Fruit fly (Drosophila melanogaster) whole organism, embryonic: ENCODE measurements around the gene CG11131.

ENCODE experiments used
- Antp ChIP-seq: fragments of 200-800 bp; sonication (Bioruptor generic); optimal IDR thresholded peaks from 3 replicates; lab custom pipeline; 2016; ENCODE audit warnings: missing biosample characterization, missing genetic modification characterization
- Asciz ChIP-seq: fragments of 200-800 bp; sonication (Bioruptor generic); optimal IDR thresholded peaks from 2 replicates; lab custom pipeline; 2017; ENCODE audit warnings: missing biosample characterization, mild to moderate bottlenecking, missing genetic modification characterization, missing genetic modification reagents
- CG11398 ChIP-seq: fragments of 200-800 bp; sonication (Bioruptor generic); optimal IDR thresholded peaks from 2 replicates; lab custom pipeline; 2016; ENCODE audit warnings: missing biosample characterization, missing genetic modification characterization
- CG11695 ChIP-seq: fragments of 200-800 bp; sonication (Bioruptor generic); IDR thresholded peaks from 3 replicates; pipeline ENCODE4 v1.3.6; 2022; ENCODE audit warnings: missing biosample characterization, missing genetic modification characterization
- CG12236 ChIP-seq: fragments of 200-800 bp; sonication (Bioruptor generic); optimal IDR thresholded peaks from 2 replicates; lab custom pipeline; 2016; ENCODE audit warnings: missing biosample characterization, missing genetic modification characterization
- CG13296 ChIP-seq: fragments of 200-800 bp; sonication (Bioruptor generic); optimal IDR thresholded peaks from 3 replicates; lab custom pipeline; 2018; ENCODE audit warnings: missing biosample characterization, mild to moderate bottlenecking, missing genetic modification characterization
- CG13775 ChIP-seq: fragments of 200-800 bp; sonication (Bioruptor generic); optimal IDR thresholded peaks from 3 replicates; lab custom pipeline; 2017; ENCODE audit warnings: missing biosample characterization, mild to moderate bottlenecking, missing genetic modification characterization
- CG15073 ChIP-seq: fragments of 200-800 bp; sonication (Bioruptor generic); optimal IDR thresholded peaks from 2 replicates; lab custom pipeline; 2016; ENCODE audit warnings: missing biosample characterization, missing genetic modification characterization
- CG15479 ChIP-seq: fragments of 200-800 bp; sonication (Bioruptor generic); optimal IDR thresholded peaks from 3 replicates; lab custom pipeline; 2019; ENCODE audit warnings: missing biosample characterization, mild to moderate bottlenecking, missing genetic modification characterization, moderate library complexity
- CG15601 ChIP-seq: fragments of 200-800 bp; sonication (Bioruptor generic); optimal IDR thresholded peaks from 3 replicates; lab custom pipeline; 2019; ENCODE audit warnings: missing biosample characterization, mild to moderate bottlenecking, missing genetic modification characterization, moderate library complexity
- CG1602 ChIP-seq: fragments of 200-800 bp; sonication (Bioruptor generic); optimal IDR thresholded peaks from 3 replicates; lab custom pipeline; 2016; ENCODE audit warnings: missing biosample characterization, missing genetic modification characterization
- CG17328 ChIP-seq: fragments of 200-800 bp; sonication (Bioruptor generic); IDR thresholded peaks from 2 replicates; pipeline ENCODE4 v1.3.6; 2022; ENCODE audit warnings: missing biosample characterization, missing genetic modification characterization
- CG2120 ChIP-seq: fragments of 200-800 bp; sonication (Bioruptor generic); optimal IDR thresholded peaks from 3 replicates; lab custom pipeline; 2016; ENCODE audit warnings: missing biosample characterization, missing genetic modification characterization
- CG30403 ChIP-seq: fragments of 200-800 bp; sonication (Bioruptor generic); optimal IDR thresholded peaks from 3 replicates; lab custom pipeline; 2016; ENCODE audit warnings: missing biosample characterization, missing genetic modification characterization
- CG30431 ChIP-seq: fragments of 200-800 bp; sonication (Bioruptor generic); optimal IDR thresholded peaks from 2 replicates; lab custom pipeline; 2017; ENCODE audit warnings: missing biosample characterization, missing genetic modification characterization
- CG33557 ChIP-seq: fragments of 200-800 bp; sonication (Bioruptor generic); optimal IDR thresholded peaks from 2 replicates; lab custom pipeline; 2019; ENCODE audit warnings: missing biosample characterization, mild to moderate bottlenecking, missing genetic modification characterization, moderate library complexity
- CG3726 ChIP-seq: fragments of 200-800 bp; sonication (Bioruptor generic); IDR thresholded peaks from 3 replicates; pipeline ENCODE4, ENCODE4 v1.3.6; 2022; ENCODE audit warnings: missing biosample characterization, missing genetic modification characterization
- CG4854 ChIP-seq: fragments of 200-800 bp; sonication (Bioruptor generic); optimal IDR thresholded peaks from 2 replicates; lab custom pipeline; 2016; ENCODE audit warnings: missing biosample characterization, missing genetic modification characterization, inconsistent platforms
- CG6683 ChIP-seq: fragments of 200-800 bp; sonication (Bioruptor generic); optimal IDR thresholded peaks from 2 replicates; lab custom pipeline; 2017; ENCODE audit warnings: missing biosample characterization, mild to moderate bottlenecking, missing genetic modification characterization, missing genetic modification reagents
- CG6854 ChIP-seq: fragments of 200-800 bp; sonication (Bioruptor generic); optimal IDR thresholded peaks from 3 replicates; lab custom pipeline; 2017; ENCODE audit warnings: missing biosample characterization, mild to moderate bottlenecking, missing genetic modification characterization
- CG7372 ChIP-seq: fragments of 200-800 bp; sonication (Bioruptor generic); IDR thresholded peaks from 2 replicates; pipeline ENCODE4 v1.3.6; 2022; ENCODE audit warnings: missing biosample characterization, missing genetic modification characterization
- CG8290 ChIP-seq, 3 experiments: fragments of 200-800 bp; sonication (Bioruptor generic); optimal IDR thresholded peaks; 2 replicates each; lab custom pipeline; 2016 to 2019; ENCODE audit warnings: missing biosample characterization in 3 of 3, missing genetic modification characterization in 3 of 3, mild to moderate bottlenecking in 2 of 3, moderate library complexity in 1 of 3
- CG9727 ChIP-seq: fragments of 200-800 bp; sonication (Bioruptor generic); optimal IDR thresholded peaks from 3 replicates; lab custom pipeline; 2017; ENCODE audit warnings: missing biosample characterization, mild to moderate bottlenecking, missing genetic modification characterization
- CHES-1-like ChIP-seq: fragments of 200-800 bp; sonication (Bioruptor generic); optimal IDR thresholded peaks from 2 replicates; lab custom pipeline; 2016; ENCODE audit warnings: missing biosample characterization, missing genetic modification characterization
- E2f2 ChIP-seq: fragments of 200-800 bp; sonication (Bioruptor generic); IDR thresholded peaks from 2 replicates; pipeline ENCODE4 v1.3.6; 2022; ENCODE audit warnings: missing biosample characterization, missing genetic modification characterization
- H2.0 ChIP-seq: fragments of 200-800 bp; sonication (Bioruptor generic); IDR thresholded peaks from 2 replicates; pipeline ENCODE4 v1.3.6; 2022; ENCODE audit warnings: missing biosample characterization, missing genetic modification characterization
- HLH4C ChIP-seq: fragments of 200-800 bp; sonication (Bioruptor generic); IDR thresholded peaks from 3 replicates; pipeline ENCODE4 v1.3.6; 2022; ENCODE audit warnings: missing biosample characterization, missing genetic modification characterization; ENCODE audit not compliant: partially characterized antibody
- NFAT ChIP-seq: fragments of 200-800 bp; sonication (Bioruptor generic); IDR thresholded peaks from 2 replicates; pipeline ENCODE4 v1.3.6; 2022; ENCODE audit warnings: missing biosample characterization, missing genetic modification characterization
- Nf-YB ChIP-seq: fragments of 200-800 bp; sonication (Bioruptor generic); optimal IDR thresholded peaks from 3 replicates; lab custom pipeline; 2019; ENCODE audit warnings: missing biosample characterization, mild to moderate bottlenecking, missing genetic modification characterization, moderate library complexity
- Opbp ChIP-seq: fragments of 200-800 bp; sonication (Bioruptor generic); IDR thresholded peaks from 3 replicates; pipeline ENCODE4 v1.3.6; 2022; ENCODE audit warnings: missing biosample characterization, missing genetic modification characterization; ENCODE audit not compliant: partially characterized antibody
- Ptx1 ChIP-seq: fragments of 200-800 bp; sonication (Bioruptor generic); IDR thresholded peaks from 2 replicates; pipeline ENCODE4 v1.3.6; 2022; ENCODE audit warnings: missing biosample characterization, missing genetic modification characterization
- Tbp ChIP-seq: fragments of >200 bp; optimal IDR thresholded peaks from 2 replicates; lab custom pipeline; 2018; ENCODE audit warnings: missing biosample characterization, missing genetic modification characterization
- Vsx1 ChIP-seq: fragments of 200-800 bp; sonication (Bioruptor generic); optimal IDR thresholded peaks from 2 replicates; lab custom pipeline; 2017; ENCODE audit warnings: missing biosample characterization, mild to moderate bottlenecking, missing genetic modification characterization, missing genetic modification reagents
- YL-1 ChIP-seq: fragments of 200-800 bp; sonication (Bioruptor generic); optimal IDR thresholded peaks from 3 replicates; lab custom pipeline; 2017; ENCODE audit warnings: missing biosample characterization, mild to moderate bottlenecking, missing genetic modification characterization
- ato ChIP-seq: fragments of 200-800 bp; sonication (Bioruptor generic); IDR thresholded peaks from 2 replicates; pipeline ENCODE4 v1.3.6; 2022; ENCODE audit warnings: missing biosample characterization, missing genetic modification characterization; ENCODE audit not compliant: partially characterized antibody
- bigmax ChIP-seq: fragments of 200-800 bp; sonication (Bioruptor generic); optimal IDR thresholded peaks from 2 replicates; lab custom pipeline; 2018; ENCODE audit warnings: missing biosample characterization, mild to moderate bottlenecking, missing genetic modification characterization
- br ChIP-seq: fragments of >200 bp; optimal IDR thresholded peaks from 2 replicates; lab custom pipeline; 2017
- cad ChIP-seq: fragments of >200 bp; optimal IDR thresholded peaks from 2 replicates; lab custom pipeline; 2017; ENCODE audit warnings: missing biosample characterization, missing genetic modification characterization
- chinmo ChIP-seq: fragments of 200-800 bp; sonication (Bioruptor generic); IDR thresholded peaks from 4 replicates; pipeline ENCODE4 v1.3.6; 2022; ENCODE audit warnings: missing biosample characterization, missing genetic modification characterization; ENCODE audit not compliant: partially characterized antibody
- danr ChIP-seq: fragments of 200-800 bp; sonication (Bioruptor generic); IDR thresholded peaks from 2 replicates; pipeline ENCODE4 v1.3.6; 2022; ENCODE audit warnings: missing biosample characterization, missing genetic modification characterization
- fu2 ChIP-seq: fragments of 200-800 bp; sonication (Bioruptor generic); optimal IDR thresholded peaks from 2 replicates; lab custom pipeline; 2016; ENCODE audit warnings: missing biosample characterization, missing genetic modification characterization
- gcm ChIP-seq: fragments of 200-800 bp; sonication (Bioruptor generic); optimal IDR thresholded peaks from 2 replicates; lab custom pipeline; 2019; ENCODE audit warnings: missing biosample characterization, mild to moderate bottlenecking, missing genetic modification characterization, moderate library complexity
- hb ChIP-seq: fragments of 200-800 bp; sonication (Bioruptor generic); IDR thresholded peaks from 3 replicates; pipeline ENCODE4 v1.3.6; 2022; ENCODE audit warnings: missing biosample characterization, missing genetic modification characterization; ENCODE audit not compliant: partially characterized antibody
- knrl ChIP-seq: fragments of 200-800 bp; sonication (Bioruptor generic); IDR thresholded peaks from 3 replicates; pipeline ENCODE4 v1.3.6; 2022; ENCODE audit warnings: missing biosample characterization, missing genetic modification characterization; ENCODE audit not compliant: partially characterized antibody
- nerfin-1 ChIP-seq: fragments of 200-800 bp; sonication (Bioruptor generic); optimal IDR thresholded peaks from 3 replicates; lab custom pipeline; 2019; ENCODE audit warnings: missing biosample characterization, mild to moderate bottlenecking, missing genetic modification characterization, moderate library complexity
- peb ChIP-seq: fragments of 200-800 bp; sonication (Bioruptor generic); IDR thresholded peaks from 2 replicates; pipeline ENCODE4 v1.3.6; 2022; ENCODE audit warnings: missing biosample characterization, missing genetic modification characterization
- sim ChIP-seq: fragments of 200-800 bp; sonication (Bioruptor generic); IDR thresholded peaks from 2 replicates; pipeline ENCODE4 v1.3.6; 2022; ENCODE audit warnings: missing biosample characterization, missing genetic modification characterization
- stc ChIP-seq: fragments of 200-800 bp; sonication (Bioruptor generic); IDR thresholded peaks from 2 replicates; pipeline ENCODE4 v1.3.6; 2022; ENCODE audit warnings: missing biosample characterization, missing genetic modification characterization
- wek ChIP-seq: fragments of 200-800 bp; sonication (Bioruptor generic); optimal IDR thresholded peaks from 3 replicates; lab custom pipeline; 2018; ENCODE audit warnings: missing biosample characterization, mild to moderate bottlenecking, missing genetic modification characterization, moderate library complexity
- zen ChIP-seq: fragments of 200-800 bp; sonication (Bioruptor generic); optimal IDR thresholded peaks from 3 replicates; lab custom pipeline; 2018; ENCODE audit warnings: missing biosample characterization, mild to moderate bottlenecking, missing genetic modification characterization, moderate library complexity

CG11131 gene

DNA sequence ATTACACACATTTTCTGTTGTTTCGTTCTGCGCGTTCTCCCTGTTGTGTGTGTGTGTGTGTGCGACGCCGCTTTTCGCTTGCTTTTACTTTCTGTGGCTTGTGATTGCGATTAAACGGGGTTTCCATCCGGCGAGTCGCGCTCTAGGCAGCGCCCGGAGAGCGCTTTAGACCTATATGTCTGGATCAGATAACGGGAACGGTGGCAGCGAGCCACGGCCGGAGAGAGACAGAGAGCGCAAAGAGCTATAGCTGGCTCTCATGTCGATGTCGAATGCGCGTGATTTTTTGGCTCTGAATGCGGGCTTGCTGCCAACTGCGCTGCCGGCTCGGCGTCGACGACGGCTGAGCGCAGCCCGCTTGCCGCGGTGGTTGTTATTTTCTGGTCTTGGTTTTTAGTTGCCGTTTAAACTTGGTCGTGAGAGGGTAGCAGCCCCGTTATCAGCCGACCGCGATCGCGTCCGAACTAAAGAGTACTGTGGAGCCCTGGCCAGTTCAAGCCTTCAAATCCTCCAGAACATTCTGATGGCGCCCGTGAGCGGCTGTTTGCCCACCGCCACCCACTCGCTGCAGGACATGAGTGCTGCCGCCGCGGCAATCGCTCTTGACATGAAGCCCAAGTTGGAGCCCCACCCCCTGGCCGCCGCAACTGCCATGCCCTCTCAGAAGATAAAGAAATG is 46.9 kb downstream of the CG11131 start, which contains the start of gene Mes2 (continued):
- no peak for TF ChIP-seq peb
- TF ChIP-seq CG15601 (tag; lab: Kevin White, UChicago) = no peak
- TF ChIP-seq cad (GFP tag; lab: Kevin White, UChicago) = no peak
- TF ChIP-seq CG9727 = no peak
- TF ChIP-seq CG3726 (GFP tag; lab: Robert Waterston, UW) = no peak
- TF ChIP-seq NFAT (GFP tag; lab: Robert Waterston, UW) = no peak
- 0 out of 4 replicates have a peak, but pooled peaks have one; percentile 68 for TF ChIP-seq chinmo (GFP tag; lab: Robert Waterston, UW)
- TF ChIP-seq CG7372 (GFP tag; lab: Robert Waterston, UW) = no peak
- TF ChIP-seq knrl (GFP tag; lab: Robert Waterston, UW) = no peak
- no peak for TF ChIP-seq CG17328
- no peak for TF ChIP-seq Asciz (GFP tag; lab: Kevin White, UChicago)
- TF ChIP-seq CG13296 (GFP tag; lab: Kevin White, UChicago) = no peak
- no peak for TF ChIP-seq Antp (GFP tag; lab: Kevin White, UChicago)
- no peak for TF ChIP-seq CG13775 (GFP tag; lab: Kevin White, UChicago)
- no peak for TF ChIP-seq CG12236 (GFP tag; lab: Kevin White, UChicago)
- TF ChIP-seq CG2120 (GFP tag; lab: Kevin White, UChicago) = no peak
- no peak for TF ChIP-seq CG30403 (GFP tag; lab: Kevin White, UChicago)
- no peak for TF ChIP-seq Vsx1 (GFP tag; lab: Kevin White, UChicago)
- no peak for TF ChIP-seq hb (GFP tag; lab: Robert Waterston, UW)
- TF ChIP-seq CG11398 = no peak
- no peak for TF ChIP-seq bigmax (GFP tag; lab: Kevin White, UChicago)
- TF ChIP-seq danr = no peak
- TF ChIP-seq ato (GFP tag; lab: Robert Waterston, UW) = no peak
- no peak for TF ChIP-seq Ptx1 (GFP tag; lab: Robert Waterston, UW)
- no peak for TF ChIP-seq br (lab: Kevin White, UChicago)
- no peak for TF ChIP-seq wek
- TF ChIP-seq Tbp (GFP tag; lab: Kevin White, UChicago) = no peak
- TF ChIP-seq Opbp (GFP tag; lab: Robert Waterston, UW) = peak; percentile 26; the same call in 1 of the 3 replicates
- no peak for TF ChIP-seq stc (GFP tag; lab: Robert Waterston, UW)
- TF ChIP-seq HLH4C = no peak
- no peak for TF ChIP-seq sim (GFP tag; lab: Robert Waterston, UW)
- no peak for TF ChIP-seq zen (tag; lab: Kevin White, UChicago)
- TF ChIP-seq YL-1 (GFP tag; lab: Kevin White, UChicago) = no peak
- TF ChIP-seq fu2 = no peak
- no peak for TF ChIP-seq CG30431 (GFP tag; lab: Kevin White, UChicago)
- peak; percentile 79 for TF ChIP-seq gcm (GFP tag; lab: Kevin White, UChicago)
- TF ChIP-seq CHES-1-like = no peak
- no peak for TF ChIP-seq H2.0 (GFP tag; lab: Robert Waterston, UW)
- TF ChIP-seq CG1602 (GFP tag; lab: Kevin White, UChicago) = no peak
- TF ChIP-seq CG15073 (GFP tag; lab: Kevin White, UChicago) = no peak
- no peak for TF ChIP-seq CG4854
- TF ChIP-seq CG33557 = peak; percentile 20
- TF ChIP-seq CG8290 (GFP tag; optimal IDR thresholded peaks at IDR 0.05; lab: Kevin White, UChicago) = no peak
- peak; percentile 6 to 15 for TF ChIP-seq CG8290 (tag; optimal IDR thresholded peaks at IDR 0.05; lab: Kevin White, UChicago)
- no peak for TF ChIP-seq Nf-YB (GFP tag; lab: Kevin White, UChicago)
- TF ChIP-seq nerfin-1 = peak; percentile 28
- TF ChIP-seq CG15479 = peak; percentile 96
- TF ChIP-seq E2f2 = no peak
- no peak for TF ChIP-seq CG11695 (GFP tag; lab: Robert Waterston, UW)
- no peak for TF ChIP-seq CG6854 (GFP tag; lab: Kevin White, UChicago)
- TF ChIP-seq CG6683 (GFP tag; lab: Kevin White, UChicago) = no peak
